Worm (Caenorhabditis elegans): ENCODE data around the gene nspc-13.

Gene nspc-13

ce11 chrX:12362951-12363486 is 5.8 kb downstream of the nspc-13 start:
- TF ChIP-seq fkh-2 (tag; optimal IDR thresholded peaks at IDR 0.05) (peak; percentile 56), elt-2 (tag; optimal IDR thresholded peaks at IDR 0.05) (peak; percentile 84), tbx-2 (tag; optimal IDR thresholded peaks at IDR 0.05) (peak; percentile 98), aly-2 (tag; optimal IDR thresholded peaks at IDR 0.05) (peak; percentile 98), nhr-43 (tag; optimal IDR thresholded peaks at IDR 0.05; ENCODE audit: poor library complexity, severe bottlenecking) (peak; percentile 99), elt-1 (tag; optimal IDR thresholded peaks at IDR 0.05) (peak; percentile 75), egl-5 (tag; optimal IDR thresholded peaks at IDR 0.05) (peak; percentile 98), fos-1 (tag; optimal IDR thresholded peaks at IDR 0.05) (peak; percentile 91), nfya-1 (tag; optimal IDR thresholded peaks at IDR 0.05; ENCODE audit: insufficient read depth) (peak; percentile 91), mdl-1 (tag; optimal IDR thresholded peaks at IDR 0.05) (peak; percentile 86), zag-1 (tag; optimal IDR thresholded peaks at IDR 0.05) (peak; percentile 88), ceh-82 (tag; optimal IDR thresholded peaks at IDR 0.05) (peak; percentile 96), skn-1 (tag; optimal IDR thresholded peaks at IDR 0.05) (peak; percentile 99), fkh-10 (GFP tag; optimal IDR thresholded peaks at IDR 0.05) (peak; percentile 99), ceh-9 (tag; optimal IDR thresholded peaks at IDR 0.05) (no peak), nhr-25 (tag; optimal IDR thresholded peaks at IDR 0.05) (peak; percentile 87), egl-27 (tag; optimal IDR thresholded peaks at IDR 0.05) (peak; percentile 87), eor-1 (tag; optimal IDR thresholded peaks at IDR 0.05) (peak in 1 of 2 experiments; percentile 80), hmg-11 (tag; optimal IDR thresholded peaks at IDR 0.05) (peak; percentile 77), snpc-4 (tag; optimal IDR thresholded peaks at IDR 0.05) (peak; percentile 94), lin-39 (tag; optimal IDR thresholded peaks at IDR 0.05) (peak; percentile 82), pqm-1 (tag; optimal IDR thresholded peaks at IDR 0.05) (peak; percentile 93), ceh-16 (tag; optimal IDR thresholded peaks at IDR 0.05) (peak; percentile 66), ama-1 (optimal IDR thresholded peaks at IDR 0.05) (no peak), daf-12 (tag; optimal IDR thresholded peaks at IDR 0.05) (peak; percentile 93), jun-1 (tag; optimal IDR thresholded peaks at IDR 0.05) (peak; percentile 100), nhr-28 (tag; optimal IDR thresholded peaks at IDR 0.05) (peak; percentile 96), ztf-11 (tag; optimal IDR thresholded peaks at IDR 0.05) (peak; percentile 53), mml-1 (tag; optimal IDR thresholded peaks at IDR 0.05) (no peak), pha-4 (tag; optimal IDR thresholded peaks at IDR 0.05) (peak; percentile 99), sea-2 (GFP tag; optimal IDR thresholded peaks at IDR 0.05) (peak; percentile 11), elt-3 (tag; optimal IDR thresholded peaks at IDR 0.05) (peak; percentile 72 to 98 (median 87)), nhr-11 (tag; optimal IDR thresholded peaks at IDR 0.05) (peak; percentile 98), ceh-28 (tag; optimal IDR thresholded peaks at IDR 0.05) (peak; percentile 100), ztf-4 (tag; optimal IDR thresholded peaks at IDR 0.05) (peak; percentile 93), unc-62 (GFP tag; optimal IDR thresholded peaks at IDR 0.05) (peak; percentile 89), ZK546.5 (tag; optimal IDR thresholded peaks at IDR 0.05) (peak; percentile 72), lin-15B (tag; optimal IDR thresholded peaks at IDR 0.05) (peak; percentile 12), unc-39 (tag; optimal IDR thresholded peaks at IDR 0.05) (no peak), nhr-67 (tag; optimal IDR thresholded peaks at IDR 0.05) (peak; percentile 58), nhr-23 (tag; optimal IDR thresholded peaks at IDR 0.05) (peak; percentile 99), lsy-12 (tag; optimal IDR thresholded peaks at IDR 0.05) (peak; percentile 95), nhr-77 (tag; optimal IDR thresholded peaks at IDR 0.05) (peak; percentile 98), nhr-12 (tag; optimal IDR thresholded peaks at IDR 0.05) (peak; percentile 25), nhr-237 (tag; optimal IDR thresholded peaks at IDR 0.05) (peak; percentile 43), nhr-76 (tag; optimal IDR thresholded peaks at IDR 0.05) (peak; percentile 86), R02D3.7 (tag; optimal IDR thresholded peaks at IDR 0.05) (peak; percentile 91)
